Worm (Caenorhabditis elegans) whole organism, midembryonic: ENCODE measurements around the gene C18B12.4.

Experiments
- cog-1 ChIP-seq: sonication (generic microtip); optimal IDR thresholded peaks from 2 replicates; lab custom pipeline; 2016; ENCODE audit warnings: missing genetic modification characterization, missing compliant biosample characterization
- flt-1 ChIP-seq: fragments of 200-800 bp; sonication (Bioruptor generic); IDR thresholded peaks from 2 replicates; pipeline ENCODE4 v1.3.6; 2022; ENCODE audit warnings: missing genetic modification characterization, missing compliant biosample characterization
- klf-2 ChIP-seq: fragments of 200-800 bp; sonication (Bioruptor generic); conservative IDR thresholded peaks from 2 replicates; pipeline ENCODE4 v1.3.6; 2022; ENCODE audit warnings: missing genetic modification reagents, missing genetic modification characterization, missing compliant biosample characterization
- med-1 ChIP-seq: sonication (generic microtip); optimal IDR thresholded peaks from 2 replicates; lab custom pipeline; 2017; ENCODE audit warnings: missing genetic modification characterization, mild to moderate bottlenecking, missing compliant biosample characterization, antibody characterized with exemption, missing genetic modification reagents; ENCODE audit not compliant: insufficient read depth
- ref-1 ChIP-seq: fragments of 200-800 bp; sonication (Bioruptor generic); conservative IDR thresholded peaks from 2 replicates; pipeline ENCODE4 v1.3.6; 2022; ENCODE audit warnings: missing genetic modification reagents, missing genetic modification characterization, missing compliant biosample characterization
- tab-1 ChIP-seq: fragments of 200-800 bp; sonication (Bioruptor generic); IDR thresholded peaks from 2 replicates; pipeline ENCODE4 v1.3.6; 2022; ENCODE audit warnings: missing genetic modification characterization, missing compliant biosample characterization
- ztf-23 ChIP-seq: fragments of 200-800 bp; sonication (Bioruptor generic); IDR thresholded peaks from 2 replicates; pipeline ENCODE4 v1.3.6; 2022; ENCODE audit warnings: missing genetic modification reagents, missing genetic modification characterization, missing compliant biosample characterization

- TF ChIP-seq ztf-23 (GFP tag; lab: Robert Waterston, UW) (no peak), flt-1 (GFP tag; lab: Robert Waterston, UW) (no peak), tab-1 (no peak), med-1 (GFP tag; lab: Kevin White, UChicago) (no peak), klf-2 (GFP tag; lab: Robert Waterston, UW) (no peak), cog-1 (tag; lab: Kevin White, UChicago) (no peak), ref-1 (no peak)
These were observed 33.1 kb upstream of the C18B12.4 start for ce11 chrX:15073479-15073878.
